Worm (Caenorhabditis elegans): ENCODE results near the gene cwp-5.

ce11 chrX:13198134-13198533, 8.4 kb upstream of the cwp-5 start:
- TF ChIP-seq pha-4 (tag; optimal IDR thresholded peaks at IDR 0.05) (no peak), F49E8.2 (tag; optimal IDR thresholded peaks at IDR 0.05; ENCODE audit: insufficient read depth) (no peak), nhr-90 (tag; optimal IDR thresholded peaks at IDR 0.05) (no peak), tbp1 (GFP tag; optimal IDR thresholded peaks at IDR 0.05) (no peak)

All from whole organism, young adult.